Worm (Caenorhabditis elegans) whole organism, L4/young adult: ENCODE results near the gene M117.1.

Experiments
- W03F9.2 ChIP-seq: fragments of 150-350 bp; optimal IDR thresholded peaks from 2 replicates; lab custom pipeline; 2014; ENCODE audit warnings: missing biosample characterization, missing genetic modification characterization
- dao-5 ChIP-seq: sonication (generic microtip); optimal IDR thresholded peaks from 2 replicates; lab custom pipeline; 2016; ENCODE audit warnings: missing genotype, missing genetic modification characterization, moderate library complexity, missing compliant biosample characterization

- TF ChIP-seq W03F9.2 (no peak), dao-5 (tag; lab: Kevin White, UChicago) (no peak)
Measured at ce11 chrIV:11821591-11822361, 7.7 kb downstream of the M117.1 start, which contains the start of the genes par-5 and M117.3.
